Worm (Caenorhabditis elegans): ENCODE measurements around the gene Y10G11A.1.
"Not testable (repeated sequence)": the region's sequence is repeated elsewhere in the genome, so short reads cannot be mapped to it uniquely, and the experiment has no call there.

Y10G11A.1 gene

ce11 chrIV:16421903-16422557, 2.4 kb upstream of the Y10G11A.1 start:
- TF ChIP-seq nhr-2 (tag; optimal IDR thresholded peaks at IDR 0.05) = no peak
- no peak for TF ChIP-seq blmp-1 (tag; optimal IDR thresholded peaks at IDR 0.05)
- no peak for TF ChIP-seq unc-62 (GFP tag; optimal IDR thresholded peaks at IDR 0.05)

- TF ChIP-seq tbx-8 (GFP tag; optimal IDR thresholded peaks at IDR 0.05) (no peak), ceh-43 (GFP tag; optimal IDR thresholded peaks at IDR 0.05) (no peak), bed-3 (GFP tag; optimal IDR thresholded peaks at IDR 0.05) (no peak), flh-1 (GFP tag; optimal IDR thresholded peaks at IDR 0.05) (no peak), sem-2 (GFP tag; optimal IDR thresholded peaks at IDR 0.05) (no peak), lsy-2 (tag; optimal IDR thresholded peaks at IDR 0.05) (no peak), ztf-11 (tag; optimal IDR thresholded peaks at IDR 0.05) (no peak), elt-1 (tag; optimal IDR thresholded peaks at IDR 0.05; ENCODE audit: borderline replicate concordance, insufficient read depth) (no peak), nhr-28 (tag; optimal IDR thresholded peaks at IDR 0.05) (no peak), mab-5 (tag; optimal IDR thresholded peaks at IDR 0.05) (no peak), mep-1 (tag; optimal IDR thresholded peaks at IDR 0.05) (no peak), nhr-2 (tag; optimal IDR thresholded peaks at IDR 0.05) (no peak)
Measured at ce11 chrIV:16431929-16432328, 7.5 kb downstream of the Y10G11A.1 start, which contains the start of gene dlc-3. Gene dlc-3 (plus strand): TSS chrIV:16432229.

ce11 chrIV:16442963-16443362, 18.5 kb downstream of the Y10G11A.1 start, which contains the start of gene dlc-4:
Gene dlc-4 (plus strand): TSS chrIV:16443263.
- TF ChIP-seq nhr-12 (tag; optimal IDR thresholded peaks at IDR 0.05) (no peak), ceh-39 (tag; optimal IDR thresholded peaks at IDR 0.05) (no peak), drap-1 (GFP tag; optimal IDR thresholded peaks at IDR 0.05) (no peak), ceh-83 (GFP tag; optimal IDR thresholded peaks at IDR 0.05) (no peak), unc-62 (GFP tag; optimal IDR thresholded peaks at IDR 0.05) (no peak), M03D4.4 (tag; optimal IDR thresholded peaks at IDR 0.05) (no peak), elt-1 (tag; optimal IDR thresholded peaks at IDR 0.05; ENCODE audit: borderline replicate concordance, insufficient read depth) (no peak), lsy-2 (tag; optimal IDR thresholded peaks at IDR 0.05) (no peak), sptf-1 (tag; optimal IDR thresholded peaks at IDR 0.05) (no peak)

- TF ChIP-seq lin-32 (GFP tag; optimal IDR thresholded peaks at IDR 0.05) (no peak), nhr-2 (tag; optimal IDR thresholded peaks at IDR 0.05) (no peak), hlh-1 (tag; optimal IDR thresholded peaks at IDR 0.05) (no peak), sem-2 (GFP tag; optimal IDR thresholded peaks at IDR 0.05) (no peak), bed-3 (GFP tag; optimal IDR thresholded peaks at IDR 0.05) (no peak), drap-1 (GFP tag; optimal IDR thresholded peaks at IDR 0.05) (no peak), blmp-1 (tag; optimal IDR thresholded peaks at IDR 0.05) (no peak), nhr-28 (tag; optimal IDR thresholded peaks at IDR 0.05) (no peak), mab-5 (tag; optimal IDR thresholded peaks at IDR 0.05) (no peak), cnd-1 (tag; optimal IDR thresholded peaks at IDR 0.05) (no peak)
Measured at ce11 chrIV:16446664-16447063, 22.2 kb downstream of the Y10G11A.1 start.

ce11 chrIV:16470888-16471287, 46.5 kb downstream of the Y10G11A.1 start, which contains the start of gene VY10G11R.1:
Gene VY10G11R.1 (minus strand): TSS chrIV:16470988.
- TF ChIP-seq ham-2, drap-1, ces-1 (GFP tag; optimal IDR thresholded peaks at IDR 0.05): not testable (repeated sequence)

ce11 chrIV:16471569-16471968, 47.1 kb downstream of the Y10G11A.1 start:
- TF ChIP-seq drap-1 (GFP tag; optimal IDR thresholded peaks at IDR 0.05) (no peak), sem-2 (GFP tag; optimal IDR thresholded peaks at IDR 0.05) (no peak), unc-62 (GFP tag; optimal IDR thresholded peaks at IDR 0.05) (no peak), nhr-28 (tag; optimal IDR thresholded peaks at IDR 0.05) (no peak), lin-13 (tag; optimal IDR thresholded peaks at IDR 0.05) (no peak), bed-3 (GFP tag; optimal IDR thresholded peaks at IDR 0.05) (no peak), M03D4.4 (tag; optimal IDR thresholded peaks at IDR 0.05) (no peak), pha-4 (tag; optimal IDR thresholded peaks at IDR 0.05) (no peak), mep-1 (tag; optimal IDR thresholded peaks at IDR 0.05) (no peak), nhr-12 (tag; optimal IDR thresholded peaks at IDR 0.05) (no peak), snpc-4 (tag; optimal IDR thresholded peaks at IDR 0.05) (no peak), ceh-39 (tag; optimal IDR thresholded peaks at IDR 0.05) (no peak), ztf-11 (tag; optimal IDR thresholded peaks at IDR 0.05) (no peak)
